Worm (Caenorhabditis elegans): Measurements from ENCODE around the gene rps-8.
A peak's percentile ranks its signal among the peaks of the same experiment; 100 is the strongest.

rps-8 gene

ce11 chrIV:7312620-7313194 is 953 bp downstream of the rps-8 start:
- TF ChIP-seq snpc-1.2 (GFP tag; IDR thresholded peaks at IDR 0.05) (peak; percentile 73), unc-62 (GFP tag; optimal IDR thresholded peaks at IDR 0.05 in 1 of 2) (peak in 1 of 2 experiments; percentile 52), unc-62 (tag; optimal IDR thresholded peaks at IDR 0.05) (no peak), pqm-1 (tag; optimal IDR thresholded peaks at IDR 0.05) (no peak), hlh-11 (tag; optimal IDR thresholded peaks at IDR 0.05) (no peak), nhr-10 (tag; optimal IDR thresholded peaks at IDR 0.05) (no peak), mxl-3 (GFP tag; optimal IDR thresholded peaks at IDR 0.05) (no peak), tra-1 (GFP tag; IDR thresholded peaks at IDR 0.05) (no peak), dmd-9 (GFP tag; IDR thresholded peaks at IDR 0.05) (no peak), madf-9 (GFP tag; conservative IDR thresholded peaks at IDR 0.05) (no peak), Y5F2A.4 (GFP tag; optimal IDR thresholded peaks at IDR 0.05) (no peak), Y48G9A.11 (GFP tag; IDR thresholded peaks at IDR 0.05) (0 out of 2 replicates have a peak, but pooled peaks have one; percentile 16), mdl-1 (tag; optimal IDR thresholded peaks at IDR 0.05) (no peak), jun-1 (tag; optimal IDR thresholded peaks at IDR 0.05) (no peak), aha-1 (tag) (peak; percentile 74), F37D6.2 (tag; optimal IDR thresholded peaks at IDR 0.05) (no peak)

DNA sequence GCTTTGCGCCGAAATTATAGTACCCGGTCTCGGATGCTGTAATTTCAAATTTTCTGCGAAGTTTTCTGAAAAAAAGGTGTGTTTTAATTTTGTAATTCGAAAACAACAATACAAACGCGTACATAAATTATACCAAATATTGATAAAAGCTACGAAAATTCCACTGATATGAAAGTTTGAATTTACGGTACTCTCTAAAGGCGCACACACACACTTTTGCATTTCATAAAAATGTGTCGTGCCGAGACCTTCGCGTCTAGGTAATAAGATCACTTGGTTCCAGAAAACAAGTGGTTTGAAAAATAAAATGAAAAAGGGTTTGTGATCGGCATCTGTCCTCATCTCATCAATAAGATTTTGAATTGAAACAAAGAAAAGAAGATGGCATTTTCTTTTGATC is 2.8 kb downstream of the rps-8 start:
- TF ChIP-seq aha-1 (tag), result peak; percentile 97
- TF ChIP-seq F44E2.7 (GFP tag; IDR thresholded peaks at IDR 0.05), result no peak
- peak in 1 of 2 experiments; percentile 50 for TF ChIP-seq unc-62 (GFP tag; optimal IDR thresholded peaks at IDR 0.05 in 1 of 2)
- TF ChIP-seq unc-62 (tag; optimal IDR thresholded peaks at IDR 0.05), result no peak

DNA sequence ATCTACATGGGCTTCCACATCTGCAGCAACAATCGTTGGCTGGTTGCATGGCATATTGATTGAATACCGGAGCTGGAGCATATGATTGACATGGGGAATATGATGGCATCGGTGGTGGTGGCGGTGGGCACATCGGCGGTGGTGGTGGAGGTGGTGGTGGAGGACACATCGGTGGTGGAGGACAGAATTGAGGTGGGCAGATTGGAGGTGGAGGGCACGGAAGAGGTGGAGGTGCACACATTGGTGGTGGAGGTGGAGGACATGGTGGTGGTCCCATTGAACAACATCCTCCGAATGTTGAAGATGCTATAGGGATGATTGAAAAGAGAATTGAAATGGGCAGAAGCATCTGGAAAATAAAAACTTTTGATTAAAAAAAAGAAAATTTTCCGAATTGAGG is 3.2 kb downstream of the rps-8 start, which contains the start of gene grl-4:
Gene grl-4, minus strand, starts transcription at position 351 of the 400 bp plus-strand sequence.
- TF ChIP-seq set-16 (GFP tag; IDR thresholded peaks at IDR 0.05) (peak; percentile 81; the same call in 1 of the 2 replicates), F44E2.7 (GFP tag; IDR thresholded peaks at IDR 0.05) (no peak), saeg-2 (GFP tag; IDR thresholded peaks at IDR 0.05) (0 out of 2 replicates have a peak, but pooled peaks have one; percentile 35), mxl-2 (GFP tag; conservative IDR thresholded peaks at IDR 0.05) (no peak), lir-3 (tag; optimal IDR thresholded peaks at IDR 0.05) (no peak), egl-43 (GFP tag; IDR thresholded peaks at IDR 0.05) (peak; percentile 55; the same call in 1 of the 2 replicates), nhr-76 (tag; optimal IDR thresholded peaks at IDR 0.05) (no peak), nhr-77 (tag; optimal IDR thresholded peaks at IDR 0.05) (no peak), attf-4 (tag; optimal IDR thresholded peaks at IDR 0.05) (no peak)

DNA sequence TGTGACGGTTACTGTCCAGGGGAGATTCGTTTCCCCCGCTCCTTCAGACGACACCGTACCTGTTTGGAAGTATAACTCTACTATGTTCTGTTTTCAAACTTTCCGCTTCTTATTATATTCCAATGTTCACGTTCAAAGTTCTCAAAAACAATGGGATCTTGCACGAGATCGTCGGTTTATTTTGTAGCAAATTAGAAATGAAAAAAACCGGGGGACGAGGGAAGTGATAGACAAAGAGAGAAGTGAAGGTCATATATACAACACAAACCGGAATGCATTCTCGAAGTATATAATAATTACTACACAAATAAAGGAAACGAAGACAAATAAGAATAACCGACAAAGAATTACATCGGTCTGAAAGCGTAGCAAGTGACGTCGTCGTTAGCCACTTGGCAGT is 4.0 kb downstream of the rps-8 start:
- no peak for TF ChIP-seq egl-27 (tag; optimal IDR thresholded peaks at IDR 0.05)
- peak; percentile 30 for TF ChIP-seq ama-1 (optimal IDR thresholded peaks at IDR 0.05)
- no peak for TF ChIP-seq lir-3 (tag; optimal IDR thresholded peaks at IDR 0.05)
- no peak for TF ChIP-seq lin-15B (tag; optimal IDR thresholded peaks at IDR 0.05)
- TF ChIP-seq nhr-28 (tag; optimal IDR thresholded peaks at IDR 0.05), result peak; percentile 12
- TF ChIP-seq dpl-1 (GFP tag; optimal IDR thresholded peaks at IDR 0.05), result no peak

- no peak for TF ChIP-seq T20F7.1 (GFP tag; optimal IDR thresholded peaks at IDR 0.05)
- no peak for TF ChIP-seq zfp-3 (GFP tag; conservative IDR thresholded peaks at IDR 0.05)
- TF ChIP-seq tra-1 (GFP tag; IDR thresholded peaks at IDR 0.05), result no peak
- TF ChIP-seq unc-62 (GFP tag; optimal IDR thresholded peaks at IDR 0.05 in 1 of 2), result no peak
- TF ChIP-seq unc-62 (tag; optimal IDR thresholded peaks at IDR 0.05), result no peak
- no peak for TF ChIP-seq Y5F2A.4 (GFP tag; optimal IDR thresholded peaks at IDR 0.05)
- TF ChIP-seq hmg-1.1 (GFP tag; IDR thresholded peaks at IDR 0.05), result no peak
- no peak for TF ChIP-seq fos-1 (tag; optimal IDR thresholded peaks at IDR 0.05)
- TF ChIP-seq snpc-1.2 (GFP tag; IDR thresholded peaks at IDR 0.05), result no peak
- TF ChIP-seq dmd-6 (GFP tag; IDR thresholded peaks at IDR 0.05), result no peak
- TF ChIP-seq rbr-2 (tag; optimal IDR thresholded peaks at IDR 0.05), result no peak
- TF ChIP-seq nhr-42 (GFP tag; IDR thresholded peaks at IDR 0.05), result no peak
- TF ChIP-seq ZK546.5 (tag; optimal IDR thresholded peaks at IDR 0.05), result no peak
- no peak for TF ChIP-seq spr-3 (GFP tag; optimal IDR thresholded peaks at IDR 0.05)
- no peak for TF ChIP-seq lsy-2 (tag; optimal IDR thresholded peaks at IDR 0.05)
- no peak for TF ChIP-seq nhr-237 (tag; optimal IDR thresholded peaks at IDR 0.05)
- TF ChIP-seq lin-39 (tag; optimal IDR thresholded peaks at IDR 0.05), result no peak
- no peak for TF ChIP-seq ceh-28 (tag; optimal IDR thresholded peaks at IDR 0.05)
- no peak for TF ChIP-seq sdz-12 (GFP tag; optimal IDR thresholded peaks at IDR 0.05)
- no peak for TF ChIP-seq mxl-3 (GFP tag; optimal IDR thresholded peaks at IDR 0.05)
- TF ChIP-seq dmd-8 (GFP tag; IDR thresholded peaks at IDR 0.05), result no peak
Measured at ce11 chrIV:7308974-7309373, 4.7 kb downstream of the rps-8 start, which contains the start of gene F42C5.6. Gene F42C5.6 (minus strand): TSS chrIV:7309074.

Data from whole organism, L4 larva.